Worm (Caenorhabditis elegans) whole organism, late embryonic: Measurements from ENCODE around the gene gur-3.

Experiments used
- nfya-1 ChIP-seq: sonication (generic microtip); optimal IDR thresholded peaks from 2 replicates; lab custom pipeline; 2017; ENCODE audit warnings: missing genetic modification characterization, mild to moderate bottlenecking, missing compliant biosample characterization, antibody characterized with exemption, moderate library complexity
- pha-4 ChIP-seq: fragments of 150-350 bp; optimal IDR thresholded peaks from 2 replicates; lab custom pipeline; 2018; ENCODE audit warnings: missing biosample characterization, missing genetic modification reagents, missing genetic modification characterization

DNA sequence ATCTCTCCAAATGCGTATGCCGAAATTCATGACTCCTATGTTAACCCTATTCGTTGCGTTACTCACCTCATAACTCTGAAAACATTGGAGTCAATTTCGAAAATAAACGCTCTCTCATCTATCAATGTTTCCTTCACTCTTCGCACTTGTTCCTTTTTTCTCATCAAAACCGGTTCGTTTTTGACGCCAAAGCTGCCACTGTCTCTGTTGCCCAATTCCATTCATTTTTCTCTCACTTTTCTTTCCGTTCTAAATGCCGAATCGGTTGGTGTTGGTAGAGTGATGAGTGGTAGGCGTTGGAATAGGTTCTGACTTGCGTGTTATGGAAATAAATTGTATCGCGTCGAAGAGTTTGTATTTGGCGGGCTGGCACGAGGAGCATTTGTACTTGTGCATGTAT is 12.7 kb downstream of the gur-3 start:
- TF ChIP-seq nfya-1 (tag; lab: Kevin White, UChicago) (no peak), pha-4 (tag; lab: Kevin White, UChicago) (no peak)
